Worm (Caenorhabditis elegans) whole organism, young adult: Measurements from ENCODE around the gene cyp-33E2.

Source experiments
- C06A6.2 ChIP-seq: fragments of 200-800 bp; sonication (Bioruptor generic); conservative IDR thresholded peaks from 2 replicates; pipeline ENCODE4 v1.3.6; 2022; ENCODE audit warnings: missing genetic modification characterization, missing compliant biosample characterization
- F10E7.11 ChIP-seq: sonication (generic microtip); optimal IDR thresholded peaks from 2 replicates; lab custom pipeline; 2017; ENCODE audit warnings: mild to moderate bottlenecking, missing genetic modification characterization, moderate library complexity, missing compliant biosample characterization
- F23B12.7 ChIP-seq: sonication (generic microtip); optimal IDR thresholded peaks from 2 replicates; lab custom pipeline; 2017; ENCODE audit warnings: missing genetic modification characterization, mild to moderate bottlenecking, missing compliant biosample characterization, antibody characterized with exemption, moderate library complexity; ENCODE audit not compliant: insufficient read depth
- F49E8.2 ChIP-seq: sonication (generic microtip); optimal IDR thresholded peaks from 3 replicates; lab custom pipeline; 2017; ENCODE audit warnings: missing genetic modification characterization, mild to moderate bottlenecking, missing compliant biosample characterization, antibody characterized with exemption, moderate library complexity; ENCODE audit not compliant: insufficient read depth
- K11D2.4 ChIP-seq: fragments of 200-800 bp; sonication (Bioruptor generic); IDR thresholded peaks from 2 replicates; pipeline ENCODE4 v1.3.6; 2022; ENCODE audit warnings: missing genetic modification reagents, missing genetic modification characterization, missing compliant biosample characterization
- T26A5.8 ChIP-seq: sonication (generic microtip); optimal IDR thresholded peaks from 2 replicates; lab custom pipeline; 2016; ENCODE audit warnings: missing genetic modification characterization, missing compliant biosample characterization
- Y53F4B.3 ChIP-seq: fragments of 200-800 bp; sonication (Bioruptor generic); IDR thresholded peaks from 2 replicates; pipeline ENCODE4 v1.3.6; 2022; ENCODE audit warnings: missing genetic modification reagents, missing genetic modification characterization, missing compliant biosample characterization
- Y53G8AR.9 ChIP-seq: fragments of 200-800 bp; sonication (Bioruptor generic); conservative IDR thresholded peaks from 2 replicates; pipeline ENCODE4 v1.3.6; 2022; ENCODE audit warnings: missing genetic modification reagents, missing genetic modification characterization, missing compliant biosample characterization
- attf-3 ChIP-seq: fragments of 200-800 bp; sonication (Bioruptor generic); conservative IDR thresholded peaks from 2 replicates; pipeline ENCODE4 v1.3.6; 2022; ENCODE audit warnings: missing genetic modification reagents, missing genetic modification characterization, missing compliant biosample characterization
- attf-6 ChIP-seq: fragments of 200-800 bp; sonication (Bioruptor generic); IDR thresholded peaks from 2 replicates; pipeline ENCODE4 v1.3.6; 2022; ENCODE audit warnings: missing genetic modification reagents, missing genetic modification characterization, missing compliant biosample characterization
- cebp-1 ChIP-seq, 2 experiments: fragments of 200-800 bp in 1 of 2; sonication (Bioruptor generic) in 1 of 2; sonication (generic microtip) in 1 of 2; IDR thresholded peaks in 1 of 2; optimal IDR thresholded peaks in 1 of 2; 2 replicates each; pipeline versions ENCODE4 v1.3.6 to Lab custom; 2017 to 2022; ENCODE audit warnings: missing compliant biosample characterization in 2 of 2, missing genetic modification characterization in 2 of 2, mild to moderate bottlenecking in 1 of 2, missing genetic modification reagents in 1 of 2, moderate library complexity in 1 of 2
- cebp-2 ChIP-seq: fragments of 200-800 bp; sonication (Bioruptor generic); IDR thresholded peaks from 2 replicates; pipeline ENCODE4 v1.3.6; 2022; ENCODE audit warnings: missing genetic modification characterization, missing compliant biosample characterization
- ceh-40 ChIP-seq: fragments of 200-800 bp; sonication (Bioruptor generic); IDR thresholded peaks from 2 replicates; pipeline ENCODE4 v1.3.6; 2022; ENCODE audit warnings: missing genetic modification characterization, missing compliant biosample characterization
- ceh-79 ChIP-seq: sonication (generic microtip); optimal IDR thresholded peaks from 2 replicates; lab custom pipeline; 2017; ENCODE audit warnings: mild to moderate bottlenecking, missing genetic modification characterization, missing compliant biosample characterization
- chd-7 ChIP-seq: sonication (generic microtip); optimal IDR thresholded peaks from 2 replicates; lab custom pipeline; 2016; ENCODE audit warnings: mild to moderate bottlenecking, missing genetic modification characterization, moderate library complexity, missing compliant biosample characterization
- hlh-26 ChIP-seq: fragments of 200-800 bp; sonication (Bioruptor generic); conservative IDR thresholded peaks from 2 replicates; pipeline ENCODE4 v1.3.6; 2022; ENCODE audit warnings: missing genetic modification reagents, missing genetic modification characterization, missing compliant biosample characterization
- hrde-1 ChIP-seq: sonication (generic microtip); optimal IDR thresholded peaks from 2 replicates; lab custom pipeline; 2016; ENCODE audit warnings: missing genetic modification characterization, mild to moderate bottlenecking, missing compliant biosample characterization, moderate library complexity, missing genotype, missing genetic modification reagents, borderline replicate concordance
- let-526 ChIP-seq: fragments of 200-800 bp; sonication (Bioruptor generic); IDR thresholded peaks from 2 replicates; pipeline ENCODE4 v1.3.6; 2022; ENCODE audit warnings: missing genetic modification reagents, missing genetic modification characterization, missing compliant biosample characterization
- let-607 ChIP-seq, 2 experiments: fragments of 200-800 bp in 1 of 2; sonication (Bioruptor generic) in 1 of 2; sonication (generic microtip) in 1 of 2; optimal IDR thresholded peaks; 2 replicates each; lab custom pipeline; 2016 to 2018; ENCODE audit warnings: mild to moderate bottlenecking in 2 of 2, missing compliant biosample characterization in 2 of 2, missing genetic modification characterization in 2 of 2, moderate library complexity in 2 of 2, missing genotype in 1 of 2
- lin-35 ChIP-seq, 3 experiments: fragments of 150-350 bp in 2 of 3; sonication (generic microtip) in 1 of 3; optimal IDR thresholded peaks; 2 replicates each; lab custom pipeline; 2014 to 2018; ENCODE audit warnings: missing biosample characterization in 3 of 3, missing genetic modification characterization in 3 of 3, missing genetic modification reagents in 3 of 3
- lsy-27 ChIP-seq: sonication (generic microtip); optimal IDR thresholded peaks from 2 replicates; lab custom pipeline; 2017; ENCODE audit warnings: missing genetic modification characterization, mild to moderate bottlenecking, missing compliant biosample characterization, antibody characterized with exemption, missing genotype, borderline replicate concordance; ENCODE audit not compliant: insufficient read depth
- madf-3 ChIP-seq: fragments of 200-800 bp; sonication (Bioruptor generic); IDR thresholded peaks from 2 replicates; pipeline ENCODE4 v1.3.6; 2022; ENCODE audit warnings: missing genetic modification reagents, missing genetic modification characterization, missing compliant biosample characterization
- madf-8 ChIP-seq: fragments of 200-800 bp; sonication (Bioruptor generic); conservative IDR thresholded peaks from 2 replicates; pipeline ENCODE4 v1.3.6; 2022; ENCODE audit warnings: missing genetic modification reagents, missing genetic modification characterization, missing compliant biosample characterization
- mcd-1 ChIP-seq: fragments of 200-800 bp; sonication (Bioruptor generic); IDR thresholded peaks from 2 replicates; pipeline ENCODE4 v1.3.6; 2022; ENCODE audit warnings: missing genetic modification reagents, missing genetic modification characterization, missing compliant biosample characterization
- nfya-1 ChIP-seq: sonication (generic microtip); optimal IDR thresholded peaks from 2 replicates; lab custom pipeline; 2017; ENCODE audit warnings: antibody characterized with exemption, missing compliant biosample characterization, missing genetic modification characterization, borderline replicate concordance; ENCODE audit not compliant: insufficient read depth
- nhr-80 ChIP-seq: sonication (generic microtip); optimal IDR thresholded peaks from 2 replicates; lab custom pipeline; 2016; ENCODE audit warnings: missing genetic modification characterization, missing compliant biosample characterization
- repo-1 ChIP-seq: sonication (generic microtip); optimal IDR thresholded peaks from 2 replicates; lab custom pipeline; 2017; ENCODE audit warnings: mild to moderate bottlenecking, missing genetic modification characterization, missing compliant biosample characterization
- sea-2 ChIP-seq: fragments of 200-800 bp; sonication (Bioruptor generic); IDR thresholded peaks from 2 replicates; pipeline ENCODE4 v1.3.6; 2022; ENCODE audit warnings: missing genetic modification characterization, missing compliant biosample characterization
- tbp1 ChIP-seq: fragments of 200-800 bp; sonication (Bioruptor generic); optimal IDR thresholded peaks from 2 replicates; lab custom pipeline; 2018; ENCODE audit warnings: mild to moderate bottlenecking, missing genetic modification characterization, missing compliant biosample characterization
- tbx-9 ChIP-seq: sonication (generic microtip); optimal IDR thresholded peaks from 2 replicates; lab custom pipeline; 2016; ENCODE audit warnings: borderline replicate concordance, missing genetic modification characterization, inconsistent platforms, missing compliant biosample characterization

The cyp-33E2 gene

DNA sequence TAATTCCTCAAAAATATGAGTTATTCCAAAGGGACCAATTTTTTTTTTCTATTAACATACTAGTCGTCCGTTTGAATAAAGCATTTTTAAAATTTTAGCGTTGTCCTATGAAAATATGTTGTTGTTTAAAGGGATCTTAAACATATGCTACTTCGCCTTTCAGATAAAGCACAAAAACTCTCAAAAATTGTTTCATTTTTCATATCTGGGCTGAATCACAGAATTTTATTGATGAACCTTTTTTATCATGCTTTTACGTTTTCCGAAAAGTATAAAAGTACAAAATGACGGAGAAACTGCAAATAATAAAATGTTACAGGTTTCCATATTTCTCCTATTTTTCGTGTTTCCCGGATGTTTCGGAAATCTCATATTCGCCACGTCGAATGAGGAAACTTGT, 16.4 kb upstream of the cyp-33E2 start, which contains the start of gene clec-181 (continued):
- TF ChIP-seq madf-8 (GFP tag; lab: Robert Waterston, UW): no peak
- no peak for TF ChIP-seq madf-3 (GFP tag; lab: Robert Waterston, UW)
- no peak for TF ChIP-seq F10E7.11
- no peak for TF ChIP-seq ceh-40

DNA sequence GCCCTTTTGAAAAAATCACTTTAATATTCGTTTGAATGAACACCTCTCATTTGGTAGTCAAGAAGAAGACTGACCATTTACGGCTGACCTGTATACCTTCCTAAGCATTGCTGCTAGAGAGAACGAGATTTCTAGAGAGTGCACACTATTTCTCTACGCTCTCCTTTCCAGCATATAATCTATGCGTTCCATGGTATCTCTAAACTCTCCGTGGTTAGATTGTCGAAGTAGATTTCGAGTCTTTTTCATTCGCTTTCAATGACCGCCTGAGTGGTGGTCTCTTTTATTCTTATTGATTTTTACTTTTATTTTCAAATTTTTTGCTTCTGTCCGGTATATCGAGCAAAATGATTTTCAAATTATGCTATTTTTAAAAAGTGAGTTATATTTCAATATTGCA, 14.6 kb upstream of the cyp-33E2 start:
- TF ChIP-seq F23B12.7 (tag; lab: Kevin White, UChicago) (no peak), chd-7 (tag; lab: Kevin White, UChicago) (no peak), mcd-1 (GFP tag; lab: Robert Waterston, UW) (no peak), tbp1 (GFP tag; lab: Kevin White, UChicago) (no peak), Y53G8AR.9 (GFP tag; lab: Robert Waterston, UW) (no peak), let-607 (tag; optimal IDR thresholded peaks at IDR 0.05; lab: Kevin White, UChicago) (no peak), K11D2.4 (GFP tag; lab: Robert Waterston, UW) (no peak)
- TF ChIP-seq, all 124 proteins: peak for 0

DNA sequence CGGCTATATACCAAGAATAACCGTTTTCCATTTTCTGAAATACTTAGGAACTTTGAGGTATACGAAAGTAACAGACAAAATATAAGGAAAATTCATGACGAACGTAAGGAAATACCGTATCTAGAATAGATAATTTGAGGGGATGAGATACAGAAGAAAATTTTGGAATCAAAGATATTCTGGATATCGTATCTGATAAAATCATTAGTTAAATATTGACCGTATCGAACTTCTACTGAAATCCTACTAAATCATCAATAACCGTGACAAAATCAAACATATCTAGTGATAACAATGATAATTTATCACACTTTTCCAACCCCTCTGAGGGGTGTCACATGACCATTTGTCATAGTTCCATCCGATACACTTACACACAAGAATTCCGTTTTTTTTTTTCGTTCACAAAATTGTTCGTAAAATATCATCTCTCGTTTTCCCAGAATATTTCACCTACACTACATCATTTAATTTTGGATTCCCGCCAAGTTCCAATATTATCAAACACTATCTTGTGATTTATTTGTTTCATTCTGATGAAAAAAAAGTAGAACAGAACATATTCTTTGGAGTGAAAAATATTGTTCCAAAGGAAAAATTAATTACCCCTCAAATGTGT, 11.3 kb upstream of the cyp-33E2 start, which contains the start of gene Y59H11AR.4:
TSS of gene Y59H11AR.4 (minus strand) at position 51 of the 619 bp plus-strand sequence.
- no peak for TF ChIP-seq nfya-1 (tag; lab: Kevin White, UChicago)

DNA sequence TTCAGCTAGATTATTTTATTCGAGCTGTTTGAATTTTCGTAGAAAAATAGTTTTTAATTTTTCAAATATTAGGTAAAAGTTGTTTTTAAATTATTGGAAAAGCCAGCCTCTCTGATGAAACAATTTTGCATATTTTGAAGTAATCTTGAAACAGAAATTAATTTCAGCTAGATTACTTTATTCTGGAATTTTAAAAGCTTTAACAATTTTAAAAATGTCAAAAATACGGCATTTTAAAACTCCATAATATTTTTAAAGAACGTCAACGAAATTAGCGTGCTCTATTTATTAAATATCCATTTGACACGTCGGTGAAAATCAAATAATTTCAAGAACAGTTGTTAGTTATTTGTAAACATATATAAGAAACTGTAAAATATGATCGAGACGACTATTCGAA, 9.3 kb upstream of the cyp-33E2 start, which contains the start of gene Y59H11AR.10:
TSS of gene Y59H11AR.10 (plus strand) at position 301 of the 400 bp plus-strand sequence.
- TF ChIP-seq attf-6 (no peak), nhr-80 (no peak), F49E8.2 (tag; lab: Kevin White, UChicago) (no peak), hrde-1 (no peak), K11D2.4 (GFP tag; lab: Robert Waterston, UW) (no peak), cebp-2 (no peak), sea-2 (GFP tag; lab: Robert Waterston, UW) (no peak), repo-1 (tag; lab: Kevin White, UChicago) (no peak), C06A6.2 (GFP tag; lab: Robert Waterston, UW) (no peak), cebp-1 (GFP tag; IDR thresholded peaks at IDR 0.05; lab: Robert Waterston, UW) (no peak), cebp-1 (tag; optimal IDR thresholded peaks at IDR 0.05; lab: Kevin White, UChicago) (no peak), Y53F4B.3 (GFP tag; lab: Robert Waterston, UW) (no peak), attf-3 (GFP tag; lab: Robert Waterston, UW) (no peak), Y53G8AR.9 (GFP tag; lab: Robert Waterston, UW) (no peak), let-526 (GFP tag; lab: Robert Waterston, UW) (no peak), lin-35 (GFP tag; optimal IDR thresholded peaks at IDR 0.05; lab: Kevin White, UChicago) (no peak), lsy-27 (tag; lab: Kevin White, UChicago) (no peak), hlh-26 (no peak), T26A5.8 (no peak), tbx-9 (tag; lab: Kevin White, UChicago) (no peak), ceh-79 (tag; lab: Kevin White, UChicago) (no peak)
- TF ChIP-seq, all 124 proteins: peak for 0
